Worm (Caenorhabditis elegans) whole organism, L1 larva: ENCODE results near the gene H35B03.2.

Experiments used
- C04F5.9 ChIP-seq: sonication (generic microtip); optimal IDR thresholded peaks from 2 replicates; lab custom pipeline; 2016; ENCODE audit warnings: missing genetic modification characterization, missing compliant biosample characterization
- C16A3.4 ChIP-seq: fragments of 150-350 bp; optimal IDR thresholded peaks from 2 replicates; lab custom pipeline; 2014; ENCODE audit warnings: missing biosample characterization, missing genetic modification characterization
- C34B4.2 ChIP-seq: sonication (generic microtip); optimal IDR thresholded peaks from 2 replicates; lab custom pipeline; 2017; ENCODE audit warnings: mild to moderate bottlenecking, missing genetic modification characterization, missing compliant biosample characterization
- aly-2 ChIP-seq: fragments of 150-350 bp; optimal IDR thresholded peaks from 2 replicates; lab custom pipeline; 2014; ENCODE audit warnings: missing biosample characterization, missing genetic modification characterization
- ceh-8 ChIP-seq: fragments of 200-800 bp; sonication (Bioruptor generic); optimal IDR thresholded peaks from 2 replicates; lab custom pipeline; 2018; ENCODE audit warnings: mild to moderate bottlenecking, missing genetic modification characterization, moderate library complexity, missing compliant biosample characterization
- ceh-82 ChIP-seq, 3 experiments: fragments of 150-350 bp in 1 of 3; sonication (generic microtip) in 2 of 3; optimal IDR thresholded peaks; 2 replicates each; lab custom pipeline; 2014 to 2017; ENCODE audit warnings: missing biosample characterization in 3 of 3, missing genetic modification characterization in 3 of 3
- ceh-88 ChIP-seq: fragments of 200-800 bp; sonication (Bioruptor generic); IDR thresholded peaks from 2 replicates; pipeline ENCODE4 v1.3.6; 2022; ENCODE audit warnings: missing genetic modification characterization, missing compliant biosample characterization
- ceh-90 ChIP-seq: sonication (generic microtip); optimal IDR thresholded peaks from 2 replicates; lab custom pipeline; 2016; ENCODE audit warnings: missing genetic modification characterization, missing compliant biosample characterization
- dpl-1 ChIP-seq, 3 experiments: fragments of 150-350 bp in 2 of 3; sonication (generic microtip) in 1 of 3; optimal IDR thresholded peaks; 2 replicates each; lab custom pipeline; 2014 to 2017; ENCODE audit warnings: missing biosample characterization in 3 of 3, missing genetic modification characterization in 3 of 3, missing genetic modification reagents in 3 of 3
- dsc-1 ChIP-seq: sonication (generic microtip); optimal IDR thresholded peaks from 2 replicates; lab custom pipeline; 2016; ENCODE audit warnings: mild to moderate bottlenecking, missing genetic modification characterization, missing compliant biosample characterization
- egl-27 ChIP-seq, 2 experiments: fragments of 150-350 bp in 1 of 2; sonication (generic microtip); optimal IDR thresholded peaks; 3 replicates each; lab custom pipeline; 2017 to 2018; ENCODE audit warnings: missing biosample characterization in 2 of 2, missing genetic modification characterization in 2 of 2, missing genetic modification reagents in 2 of 2
- elt-2 ChIP-seq: sonication (generic microtip); optimal IDR thresholded peaks from 2 replicates; lab custom pipeline; 2016; ENCODE audit warnings: missing genetic modification characterization, mild to moderate bottlenecking, inconsistent platforms, missing compliant biosample characterization, missing genetic modification reagents
- elt-3 ChIP-seq, 6 experiments: fragments of 150-350 bp in 1 of 6; sonication (generic microtip); optimal IDR thresholded peaks; 2 replicates each; lab custom pipeline; 2017 to 2018; ENCODE audit warnings: missing biosample characterization in 6 of 6, missing genetic modification characterization in 6 of 6, inconsistent platforms in 1 of 6
- ets-5 ChIP-seq: fragments of 200-800 bp; sonication (Bioruptor generic); IDR thresholded peaks from 2 replicates; pipeline ENCODE4 v1.3.6; 2022; ENCODE audit warnings: missing genetic modification characterization, missing compliant biosample characterization
- fkh-4 ChIP-seq: sonication (generic microtip); optimal IDR thresholded peaks from 2 replicates; lab custom pipeline; 2016; ENCODE audit warnings: missing compliant biosample characterization, missing genetic modification characterization, borderline replicate concordance
- fos-1 ChIP-seq: fragments of 150-350 bp; optimal IDR thresholded peaks from 2 replicates; lab custom pipeline; 2014; ENCODE audit warnings: missing biosample characterization, missing genetic modification characterization
- grh-1 ChIP-seq: fragments of 200-800 bp; sonication (Bioruptor generic); IDR thresholded peaks from 2 replicates; pipeline ENCODE4 v1.3.6; 2022; ENCODE audit warnings: missing genetic modification reagents, missing genetic modification characterization, missing compliant biosample characterization
- hlh-17 ChIP-seq: fragments of 200-800 bp; sonication (Bioruptor generic); optimal IDR thresholded peaks from 2 replicates; lab custom pipeline; 2018; ENCODE audit warnings: missing genetic modification characterization, mild to moderate bottlenecking, missing compliant biosample characterization, moderate library complexity, borderline replicate concordance
- hpl-2 ChIP-seq: fragments of 150-350 bp; optimal IDR thresholded peaks from 2 replicates; lab custom pipeline; 2014; ENCODE audit warnings: missing biosample characterization, missing genetic modification reagents, missing genetic modification characterization
- isw-1 ChIP-seq: fragments of 200-800 bp; sonication (Bioruptor generic); IDR thresholded peaks from 2 replicates; pipeline ENCODE4 v1.3.6; 2022; ENCODE audit warnings: missing genetic modification characterization, missing compliant biosample characterization
- jun-1 ChIP-seq: fragments of 150-350 bp; optimal IDR thresholded peaks from 2 replicates; lab custom pipeline; 2014; ENCODE audit warnings: missing biosample characterization, missing genetic modification reagents, missing genetic modification characterization
- lin-13 ChIP-seq: fragments of 150-350 bp; optimal IDR thresholded peaks from 2 replicates; lab custom pipeline; 2014; ENCODE audit warnings: missing biosample characterization, missing genetic modification reagents, missing genetic modification characterization
- lin-14 ChIP-seq: fragments of 200-800 bp; sonication (Bioruptor generic); optimal IDR thresholded peaks from 2 replicates; lab custom pipeline; 2018; ENCODE audit warnings: mild to moderate bottlenecking, missing genetic modification characterization, moderate library complexity, missing compliant biosample characterization
- lin-39 ChIP-seq: fragments of 150-350 bp; optimal IDR thresholded peaks from 2 replicates; lab custom pipeline; 2014; ENCODE audit warnings: missing biosample characterization, missing genetic modification reagents, missing genetic modification characterization
- lir-3 ChIP-seq: sonication (generic microtip); optimal IDR thresholded peaks from 2 replicates; lab custom pipeline; 2016; ENCODE audit warnings: mild to moderate bottlenecking, missing genetic modification characterization, moderate library complexity, missing compliant biosample characterization; ENCODE audit not compliant: poor library complexity
- lsy-2 ChIP-seq, 2 experiments: fragments of 150-350 bp; optimal IDR thresholded peaks; 2 replicates each; lab custom pipeline; 2014; ENCODE audit warnings: missing biosample characterization in 2 of 2, missing genetic modification characterization in 2 of 2
- mab-9 ChIP-seq: fragments of 200-800 bp; sonication (Bioruptor generic); IDR thresholded peaks from 2 replicates; pipeline ENCODE4 v1.3.6; 2022; ENCODE audit warnings: missing genetic modification reagents, missing genetic modification characterization, missing compliant biosample characterization
- mdl-1 ChIP-seq, 2 experiments: fragments of 150-350 bp; optimal IDR thresholded peaks; 2 replicates each; lab custom pipeline; 2014 to 2017; ENCODE audit warnings: missing biosample characterization in 2 of 2, missing genetic modification characterization in 2 of 2, inconsistent platforms in 1 of 2
- mef-2 ChIP-seq: fragments of 150-350 bp; optimal IDR thresholded peaks from 2 replicates; lab custom pipeline; 2014; ENCODE audit warnings: missing biosample characterization, missing genetic modification characterization
- mep-1 ChIP-seq: fragments of 150-350 bp; optimal IDR thresholded peaks from 2 replicates; lab custom pipeline; 2014; ENCODE audit warnings: missing biosample characterization, missing genetic modification characterization
- nhr-12 ChIP-seq: sonication (generic microtip); optimal IDR thresholded peaks from 2 replicates; lab custom pipeline; 2017; ENCODE audit warnings: missing biosample characterization, missing genetic modification characterization
- nhr-19 ChIP-seq: fragments of 200-800 bp; sonication (Bioruptor generic); conservative IDR thresholded peaks from 2 replicates; pipeline ENCODE4 v1.3.6; 2022; ENCODE audit warnings: missing genetic modification characterization, missing compliant biosample characterization
- nhr-237 ChIP-seq: fragments of 150-350 bp; optimal IDR thresholded peaks from 2 replicates; lab custom pipeline; 2014; ENCODE audit warnings: missing biosample characterization, missing genetic modification characterization
- nhr-47 ChIP-seq: sonication (generic microtip); optimal IDR thresholded peaks from 2 replicates; lab custom pipeline; 2016; ENCODE audit warnings: mild to moderate bottlenecking, missing genetic modification characterization, moderate library complexity, missing compliant biosample characterization
- nhr-77 ChIP-seq: fragments of 150-350 bp; optimal IDR thresholded peaks from 2 replicates; lab custom pipeline; 2014; ENCODE audit warnings: missing biosample characterization, missing genetic modification characterization
- nhr-90 ChIP-seq: sonication (generic microtip); optimal IDR thresholded peaks from 2 replicates; lab custom pipeline; 2016; ENCODE audit warnings: mild to moderate bottlenecking, missing genetic modification characterization, missing compliant biosample characterization; ENCODE audit not compliant: poor library complexity
- pag-3 ChIP-seq: sonication (generic microtip); optimal IDR thresholded peaks from 2 replicates; lab custom pipeline; 2017; ENCODE audit warnings: missing genetic modification characterization, mild to moderate bottlenecking, missing compliant biosample characterization, antibody characterized with exemption, borderline replicate concordance; ENCODE audit not compliant: insufficient read depth
- pax-3 ChIP-seq: fragments of 200-800 bp; sonication (Bioruptor generic); optimal IDR thresholded peaks from 2 replicates; lab custom pipeline; 2018; ENCODE audit warnings: mild to moderate bottlenecking, missing genetic modification characterization, moderate library complexity, missing compliant biosample characterization
- pqm-1 ChIP-seq: sonication (generic microtip); optimal IDR thresholded peaks from 3 replicates; lab custom pipeline; 2017; ENCODE audit warnings: missing biosample characterization, missing genetic modification characterization
- skn-1 ChIP-seq: fragments of 150-350 bp; optimal IDR thresholded peaks from 2 replicates; lab custom pipeline; 2014; ENCODE audit warnings: missing biosample characterization, missing genetic modification characterization
- snu-23 ChIP-seq: sonication (generic microtip); optimal IDR thresholded peaks from 2 replicates; lab custom pipeline; 2016; ENCODE audit warnings: missing genetic modification characterization, missing compliant biosample characterization
- sox-4 ChIP-seq: sonication (generic microtip); optimal IDR thresholded peaks from 2 replicates; lab custom pipeline; 2016; ENCODE audit warnings: missing genetic modification characterization, missing compliant biosample characterization
- sup-37 ChIP-seq: fragments of 200-800 bp; sonication (Bioruptor generic); optimal IDR thresholded peaks from 2 replicates; lab custom pipeline; 2018; ENCODE audit warnings: mild to moderate bottlenecking, missing genetic modification characterization, missing compliant biosample characterization
- swsn-7 ChIP-seq: sonication (generic microtip); optimal IDR thresholded peaks from 2 replicates; lab custom pipeline; 2016; ENCODE audit warnings: missing genetic modification characterization, missing compliant biosample characterization
- unc-30 ChIP-seq: sonication (generic microtip); optimal IDR thresholded peaks from 2 replicates; lab custom pipeline; 2017; ENCODE audit warnings: missing biosample characterization, missing genetic modification characterization
- unc-86 ChIP-seq: sonication (generic microtip); optimal IDR thresholded peaks from 2 replicates; lab custom pipeline; 2016; ENCODE audit warnings: missing genetic modification characterization, missing compliant biosample characterization
- unc-98 ChIP-seq: fragments of 200-800 bp; sonication (Bioruptor generic); IDR thresholded peaks from 2 replicates; pipeline ENCODE4 v1.3.6; 2022; ENCODE audit warnings: missing genetic modification characterization, missing compliant biosample characterization
- vab-15 ChIP-seq: sonication (generic microtip); optimal IDR thresholded peaks from 2 replicates; lab custom pipeline; 2017; ENCODE audit warnings: missing genotype, mild to moderate bottlenecking, missing genetic modification characterization, missing compliant biosample characterization
- zag-1 ChIP-seq: fragments of 150-350 bp; optimal IDR thresholded peaks from 2 replicates; lab custom pipeline; 2014; ENCODE audit warnings: missing biosample characterization, missing genetic modification characterization
- ztf-4 ChIP-seq: fragments of 150-350 bp; optimal IDR thresholded peaks from 2 replicates; lab custom pipeline; 2014; ENCODE audit warnings: missing biosample characterization, missing genetic modification characterization

The H35B03.2 gene

DNA sequence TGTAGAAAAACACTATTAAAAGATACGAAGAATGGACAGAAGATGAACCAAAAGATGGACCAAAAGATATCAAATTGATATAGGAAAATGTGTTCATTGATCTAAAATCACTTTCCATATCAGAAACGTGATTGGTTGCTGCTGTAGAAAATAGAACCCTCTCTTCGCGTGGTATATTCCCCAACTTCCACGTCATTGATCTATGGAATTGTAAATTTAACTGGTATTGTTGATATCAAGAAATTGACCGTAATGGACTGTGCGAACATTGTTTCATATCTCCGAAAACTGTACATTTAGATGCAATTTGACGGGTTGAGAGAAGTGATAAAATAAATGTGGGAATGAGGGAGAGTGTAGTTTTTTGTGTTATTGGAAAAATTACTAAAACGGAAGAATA, 32.9 kb upstream of the H35B03.2 start (continued):
- peak; percentile 28 for TF ChIP-seq nhr-47 (tag; lab: Kevin White, UChicago)
- no peak for TF ChIP-seq lin-13 (GFP tag; lab: Kevin White, UChicago)
- no peak for TF ChIP-seq pqm-1 (tag; lab: Kevin White, UChicago)
- TF ChIP-seq mep-1 (tag; lab: Kevin White, UChicago), result no peak
- no peak for TF ChIP-seq lir-3
- no peak for TF ChIP-seq swsn-7 (tag; lab: Kevin White, UChicago)
- no peak for TF ChIP-seq egl-27 (tag; optimal IDR thresholded peaks at IDR 0.05; lab: Kevin White, UChicago)
- peak; percentile 3 to 65 for TF ChIP-seq lsy-2 (tag; optimal IDR thresholded peaks at IDR 0.05; lab: Kevin White, UChicago)
- TF ChIP-seq grh-1 (GFP tag; lab: Robert Waterston, UW), result no peak
- no peak for TF ChIP-seq fos-1 (tag; lab: Kevin White, UChicago)
- TF ChIP-seq C04F5.9 (tag; lab: Kevin White, UChicago), result no peak
- TF ChIP-seq C34B4.2, result no peak
- no peak for TF ChIP-seq lin-39 (tag; lab: Kevin White, UChicago)
- no peak for TF ChIP-seq hlh-17 (GFP tag; lab: Kevin White, UChicago)
- no peak for TF ChIP-seq nhr-77
- TF ChIP-seq fkh-4 (tag; lab: Kevin White, UChicago), result no peak
- no peak for TF ChIP-seq skn-1
- TF ChIP-seq dpl-1 (GFP tag; optimal IDR thresholded peaks at IDR 0.05; lab: Kevin White, UChicago), result no peak
- peak in 5 of 6 experiments; percentile 85 to 99 (median 89) for TF ChIP-seq elt-3 (tag; optimal IDR thresholded peaks at IDR 0.05; lab: Kevin White, UChicago)
- no peak for TF ChIP-seq unc-86 (tag; lab: Kevin White, UChicago)
- no peak for TF ChIP-seq unc-30 (tag; lab: Kevin White, UChicago)
- TF ChIP-seq nhr-12 (tag; lab: Kevin White, UChicago), result no peak
- peak; percentile 67 for TF ChIP-seq lin-14
- TF ChIP-seq ztf-4 (tag; lab: Kevin White, UChicago), result no peak
- no peak for TF ChIP-seq mef-2 (tag; lab: Kevin White, UChicago)
- TF ChIP-seq snu-23, result peak; percentile 57
- TF ChIP-seq sox-4 (tag; lab: Kevin White, UChicago), result no peak
- TF ChIP-seq unc-98 (GFP tag; lab: Robert Waterston, UW), result no peak
- no peak for TF ChIP-seq pag-3 (tag; lab: Kevin White, UChicago)
- no peak for TF ChIP-seq zag-1 (tag; lab: Kevin White, UChicago)

DNA sequence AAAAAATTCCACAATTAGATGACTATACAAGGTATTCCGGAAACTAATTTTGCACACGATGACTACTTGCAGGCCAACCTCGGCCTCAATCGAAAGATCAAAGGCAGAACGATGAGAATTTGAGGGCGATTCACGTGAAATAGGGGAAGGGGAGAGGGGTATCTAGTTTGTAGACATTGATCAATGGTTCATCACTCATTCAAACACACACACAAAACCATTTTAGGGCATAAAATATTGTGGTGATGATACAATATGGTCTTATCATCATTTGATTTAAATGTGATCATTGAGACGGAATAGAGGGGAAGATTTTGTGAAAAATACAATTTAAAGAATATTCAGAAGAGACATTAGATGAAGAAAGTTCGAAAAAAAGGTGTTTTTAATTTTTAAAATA, 31.3 kb upstream of the H35B03.2 start:
- TF ChIP-seq sup-37 (GFP tag; lab: Kevin White, UChicago) (no peak), nhr-19 (peak; percentile 36), nhr-77 (no peak), jun-1 (tag; lab: Kevin White, UChicago) (no peak), ceh-8 (GFP tag; lab: Kevin White, UChicago) (no peak), mdl-1 (tag; optimal IDR thresholded peaks at IDR 0.05; lab: Kevin White, UChicago) (peak in 1 of 2 experiments; percentile 10), pqm-1 (tag; lab: Kevin White, UChicago) (no peak), pag-3 (tag; lab: Kevin White, UChicago) (no peak), hpl-2 (no peak), aly-2 (no peak), ceh-90 (tag; lab: Kevin White, UChicago) (no peak), ceh-88 (GFP tag; lab: Robert Waterston, UW) (no peak), ets-5 (no peak), pax-3 (no peak), snu-23 (peak; percentile 45), skn-1 (no peak), egl-27 (tag; optimal IDR thresholded peaks at IDR 0.05; lab: Kevin White, UChicago) (no peak), lin-39 (tag; lab: Kevin White, UChicago) (no peak), fos-1 (tag; lab: Kevin White, UChicago) (no peak), nhr-237 (tag; lab: Kevin White, UChicago) (no peak), isw-1 (GFP tag; lab: Robert Waterston, UW) (no peak), nhr-90 (tag; lab: Kevin White, UChicago) (peak; percentile 36), vab-15 (tag; lab: Kevin White, UChicago) (no peak), fkh-4 (tag; lab: Kevin White, UChicago) (no peak), elt-2 (peak; percentile 43), dsc-1 (tag; lab: Kevin White, UChicago) (no peak), lir-3 (no peak), grh-1 (GFP tag; lab: Robert Waterston, UW) (peak; percentile 32; the same call in 1 of the 2 replicates), ceh-82 (tag; optimal IDR thresholded peaks at IDR 0.05; lab: Kevin White, UChicago) (no peak), C16A3.4 (tag; lab: Kevin White, UChicago) (no peak), dpl-1 (GFP tag; optimal IDR thresholded peaks at IDR 0.05; lab: Kevin White, UChicago) (no peak), mab-9 (GFP tag; lab: Robert Waterston, UW) (no peak)
